Worm (Caenorhabditis elegans) whole organism, L2 larva: ENCODE measurements around the gene arrd-10.

Source experiments
- ZK546.5 ChIP-seq: sonication (generic microtip); optimal IDR thresholded peaks from 2 replicates; lab custom pipeline; 2017; ENCODE audit warnings: missing biosample characterization, missing genetic modification characterization
- ama-1 ChIP-seq: fragments of 150-350 bp; optimal IDR thresholded peaks from 2 replicates; lab custom pipeline; 2018; ENCODE audit warnings: inconsistent platforms
- ceh-82 ChIP-seq: fragments of 150-350 bp; optimal IDR thresholded peaks from 2 replicates; lab custom pipeline; 2014; ENCODE audit warnings: missing biosample characterization, missing genetic modification characterization
- egl-27 ChIP-seq: sonication (generic microtip); optimal IDR thresholded peaks from 3 replicates; lab custom pipeline; 2017; ENCODE audit warnings: missing biosample characterization, missing genetic modification reagents, missing genetic modification characterization
- elt-1 ChIP-seq: fragments of 150-350 bp; optimal IDR thresholded peaks from 2 replicates; lab custom pipeline; 2014; ENCODE audit warnings: missing biosample characterization, missing genetic modification characterization
- elt-3 ChIP-seq: sonication (generic microtip); optimal IDR thresholded peaks from 2 replicates; lab custom pipeline; 2017; ENCODE audit warnings: missing biosample characterization, missing genetic modification characterization
- lin-11 ChIP-seq: fragments of 150-350 bp; sonication (generic microtip); optimal IDR thresholded peaks from 2 replicates; lab custom pipeline; 2014; ENCODE audit warnings: missing biosample characterization, missing genetic modification characterization, inconsistent platforms, mixed read lengths
- lin-13 ChIP-seq: fragments of 150-350 bp; optimal IDR thresholded peaks from 2 replicates; lab custom pipeline; 2014; ENCODE audit warnings: missing biosample characterization, missing genetic modification reagents, missing genetic modification characterization
- lsy-2 ChIP-seq, 2 experiments: fragments of 150-350 bp in 1 of 2; sonication (generic microtip) in 1 of 2; optimal IDR thresholded peaks; 2 replicates each; lab custom pipeline; 2014 to 2017; ENCODE audit warnings: missing biosample characterization in 2 of 2, missing genetic modification characterization in 2 of 2
- nhr-10 ChIP-seq: sonication (generic microtip); optimal IDR thresholded peaks from 2 replicates; lab custom pipeline; 2017; ENCODE audit warnings: missing biosample characterization, missing genetic modification characterization
- nhr-11 ChIP-seq: fragments of 150-350 bp; optimal IDR thresholded peaks from 2 replicates; lab custom pipeline; 2014; ENCODE audit warnings: missing biosample characterization, missing genetic modification characterization
- nhr-23 ChIP-seq: fragments of 150-350 bp; optimal IDR thresholded peaks from 2 replicates; lab custom pipeline; 2014; ENCODE audit warnings: missing biosample characterization, missing genetic modification reagents, missing genetic modification characterization
- snpc-4 ChIP-seq: fragments of 150-350 bp; optimal IDR thresholded peaks from 2 replicates; lab custom pipeline; 2014; ENCODE audit warnings: missing biosample characterization, missing genetic modification characterization
- unc-62 ChIP-seq: fragments of 150-350 bp; optimal IDR thresholded peaks from 2 replicates; lab custom pipeline; 2014; ENCODE audit warnings: missing biosample characterization, missing genetic modification reagents, missing genetic modification characterization

DNA sequence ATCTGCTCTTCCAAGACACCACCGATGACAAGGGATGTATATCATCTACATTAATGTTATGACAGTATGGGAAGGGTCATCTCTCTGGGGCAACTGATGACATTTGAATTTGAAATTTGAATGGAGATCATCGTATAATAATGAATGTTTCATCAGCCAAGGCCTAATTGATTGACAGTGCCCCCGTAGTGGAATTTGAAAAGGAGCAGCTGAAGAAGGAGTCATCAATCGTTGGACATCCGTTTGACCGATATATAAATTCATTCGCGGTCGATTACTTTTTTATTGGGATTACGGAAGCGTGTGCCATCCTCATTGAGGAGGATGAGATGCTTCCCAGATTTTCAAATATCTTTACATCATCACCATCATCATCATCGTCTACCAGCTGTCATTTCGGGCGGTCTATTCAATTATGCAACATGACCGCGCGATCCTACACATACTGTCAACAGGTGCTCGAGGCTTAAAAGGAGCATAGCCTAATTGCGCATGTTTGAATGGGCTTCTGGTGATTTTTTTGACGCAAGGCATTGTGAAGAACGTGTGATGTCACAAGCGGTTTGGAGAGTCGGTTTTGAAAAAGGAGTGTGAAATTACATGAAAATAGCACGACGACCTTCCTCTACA lies 51.2 kb downstream of the arrd-10 start:
- TF ChIP-seq nhr-23 (tag; lab: Kevin White, UChicago) = no peak
- TF ChIP-seq lin-11 (tag; lab: Kevin White, UChicago) = no peak
- no peak for TF ChIP-seq elt-1 (tag; lab: Kevin White, UChicago)
- TF ChIP-seq nhr-11 (tag; lab: Kevin White, UChicago) = no peak
- TF ChIP-seq elt-3 (tag; lab: Kevin White, UChicago) = no peak
- TF ChIP-seq egl-27 (tag; lab: Kevin White, UChicago) = no peak
- no peak for TF ChIP-seq ama-1 (lab: Kevin White, UChicago)
- TF ChIP-seq unc-62 (GFP tag; lab: Kevin White, UChicago) = no peak
- TF ChIP-seq lin-13 (GFP tag; lab: Kevin White, UChicago) = no peak
- TF ChIP-seq ZK546.5 (tag; lab: Kevin White, UChicago) = no peak
- no peak for TF ChIP-seq lsy-2 (tag; optimal IDR thresholded peaks at IDR 0.05; lab: Kevin White, UChicago)
- TF ChIP-seq ceh-82 (tag; lab: Kevin White, UChicago) = no peak
- no peak for TF ChIP-seq snpc-4 (tag; lab: Kevin White, UChicago)
- no peak for TF ChIP-seq nhr-10 (tag; lab: Kevin White, UChicago)
